Worm (Caenorhabditis elegans) whole organism, mixed stage, embryonic: ENCODE data around the gene str-45.

Source experiments
- M03D4.4 ChIP-seq: sonication (generic microtip); optimal IDR thresholded peaks from 2 replicates; lab custom pipeline; 2017; ENCODE audit warnings: mild to moderate bottlenecking, missing genetic modification characterization, missing compliant biosample characterization
- bed-3 ChIP-seq: fragments of 200-800 bp; sonication (Bioruptor generic); optimal IDR thresholded peaks from 3 replicates; lab custom pipeline; 2018; ENCODE audit warnings: mild to moderate bottlenecking, missing genetic modification characterization, moderate library complexity, missing compliant biosample characterization
- blmp-1 ChIP-seq: fragments of 150-350 bp; optimal IDR thresholded peaks from 2 replicates; lab custom pipeline; 2014; ENCODE audit warnings: missing biosample characterization, missing genetic modification characterization
- ceh-39 ChIP-seq: fragments of 150-350 bp; optimal IDR thresholded peaks from 2 replicates; lab custom pipeline; 2014; ENCODE audit warnings: missing biosample characterization, missing genetic modification characterization
- ceh-43 ChIP-seq: fragments of 200-800 bp; sonication (Bioruptor generic); optimal IDR thresholded peaks from 2 replicates; lab custom pipeline; 2018; ENCODE audit warnings: mild to moderate bottlenecking, missing genetic modification characterization, moderate library complexity, missing compliant biosample characterization
- ceh-83 ChIP-seq: fragments of 200-800 bp; sonication (Bioruptor generic); optimal IDR thresholded peaks from 2 replicates; lab custom pipeline; 2018; ENCODE audit warnings: mild to moderate bottlenecking, missing genetic modification characterization, missing compliant biosample characterization
- ces-1 ChIP-seq: fragments of 150-350 bp; optimal IDR thresholded peaks from 2 replicates; lab custom pipeline; 2014; ENCODE audit warnings: missing biosample characterization, missing genetic modification reagents, missing genetic modification characterization
- cnd-1 ChIP-seq: fragments of 200-800 bp; sonication (Bioruptor generic); optimal IDR thresholded peaks from 2 replicates; lab custom pipeline; 2018; ENCODE audit warnings: mild to moderate bottlenecking, missing genetic modification characterization, missing compliant biosample characterization
- drap-1 ChIP-seq: fragments of 200-800 bp; sonication (Bioruptor generic); optimal IDR thresholded peaks from 3 replicates; lab custom pipeline; 2018; ENCODE audit warnings: mild to moderate bottlenecking, missing genetic modification characterization, missing compliant biosample characterization
- elt-1 ChIP-seq: sonication (generic microtip); optimal IDR thresholded peaks from 2 replicates; lab custom pipeline; 2017; ENCODE audit warnings: missing genetic modification characterization, mild to moderate bottlenecking, missing compliant biosample characterization, antibody characterized with exemption, moderate library complexity, borderline replicate concordance; ENCODE audit not compliant: insufficient read depth
- elt-3 ChIP-seq: fragments of 150-350 bp; optimal IDR thresholded peaks from 2 replicates; lab custom pipeline; 2014; ENCODE audit warnings: missing biosample characterization, missing genetic modification characterization
- flh-1 ChIP-seq: fragments of 200-800 bp; sonication (Bioruptor generic); optimal IDR thresholded peaks from 2 replicates; lab custom pipeline; 2018; ENCODE audit warnings: mild to moderate bottlenecking, missing genetic modification characterization, moderate library complexity, missing compliant biosample characterization
- ham-2 ChIP-seq: fragments of 200-800 bp; sonication (Bioruptor generic); optimal IDR thresholded peaks from 2 replicates; lab custom pipeline; 2018; ENCODE audit warnings: mild to moderate bottlenecking, missing genetic modification characterization, missing compliant biosample characterization
- hlh-1 ChIP-seq: fragments of 150-350 bp; optimal IDR thresholded peaks from 2 replicates; lab custom pipeline; 2014; ENCODE audit warnings: missing biosample characterization, missing genetic modification reagents, missing genetic modification characterization
- lin-13 ChIP-seq: fragments of 150-350 bp; optimal IDR thresholded peaks from 2 replicates; lab custom pipeline; 2014; ENCODE audit warnings: missing biosample characterization, missing genetic modification characterization
- lin-32 ChIP-seq: fragments of 200-800 bp; sonication (Bioruptor generic); optimal IDR thresholded peaks from 2 replicates; lab custom pipeline; 2018; ENCODE audit warnings: mild to moderate bottlenecking, missing genetic modification characterization, missing compliant biosample characterization
- lsy-2 ChIP-seq: fragments of 150-350 bp; optimal IDR thresholded peaks from 2 replicates; lab custom pipeline; 2014; ENCODE audit warnings: missing biosample characterization, missing genetic modification characterization
- mab-5 ChIP-seq: fragments of 150-350 bp; optimal IDR thresholded peaks from 2 replicates; lab custom pipeline; 2014; ENCODE audit warnings: missing biosample characterization, missing genetic modification characterization
- mep-1 ChIP-seq: fragments of 150-350 bp; optimal IDR thresholded peaks from 2 replicates; lab custom pipeline; 2017; ENCODE audit warnings: missing biosample characterization, missing genetic modification reagents, missing genetic modification characterization, inconsistent platforms
- mls-2 ChIP-seq: sonication (generic microtip); optimal IDR thresholded peaks from 2 replicates; lab custom pipeline; 2016; ENCODE audit warnings: mild to moderate bottlenecking, missing genetic modification characterization, moderate library complexity, missing compliant biosample characterization
- nhr-2 ChIP-seq: fragments of 150-350 bp; optimal IDR thresholded peaks from 2 replicates; lab custom pipeline; 2014; ENCODE audit warnings: missing biosample characterization, missing genetic modification characterization
- nhr-237 ChIP-seq: fragments of 150-350 bp; optimal IDR thresholded peaks from 2 replicates; lab custom pipeline; 2014; ENCODE audit warnings: missing biosample characterization, missing genetic modification characterization
- nhr-28 ChIP-seq: fragments of 150-350 bp; optimal IDR thresholded peaks from 2 replicates; lab custom pipeline; 2014; ENCODE audit warnings: missing biosample characterization, missing genetic modification characterization
- pha-4 ChIP-seq: fragments of 150-350 bp; optimal IDR thresholded peaks from 2 replicates; lab custom pipeline; 2018; ENCODE audit warnings: missing biosample characterization, missing genetic modification reagents, missing genetic modification characterization
- sem-2 ChIP-seq: fragments of 200-800 bp; sonication (Bioruptor generic); optimal IDR thresholded peaks from 2 replicates; lab custom pipeline; 2018; ENCODE audit warnings: mild to moderate bottlenecking, missing genetic modification characterization, missing compliant biosample characterization
- snpc-4 ChIP-seq: fragments of 150-350 bp; optimal IDR thresholded peaks from 2 replicates; lab custom pipeline; 2014; ENCODE audit warnings: missing biosample characterization, missing genetic modification characterization
- tbx-8 ChIP-seq: fragments of 200-800 bp; sonication (Bioruptor generic); optimal IDR thresholded peaks from 2 replicates; lab custom pipeline; 2018; ENCODE audit warnings: mild to moderate bottlenecking, missing genetic modification characterization, moderate library complexity, missing compliant biosample characterization
- unc-120 ChIP-seq: sonication (generic microtip); optimal IDR thresholded peaks from 2 replicates; lab custom pipeline; 2017; ENCODE audit warnings: missing genetic modification characterization, missing compliant biosample characterization; ENCODE audit not compliant: poor library complexity, severe bottlenecking
- unc-62 ChIP-seq: fragments of 150-350 bp; optimal IDR thresholded peaks from 2 replicates; lab custom pipeline; 2014; ENCODE audit warnings: missing biosample characterization, missing genetic modification reagents, missing genetic modification characterization
- zip-8 ChIP-seq: fragments of 150-350 bp; optimal IDR thresholded peaks from 2 replicates; lab custom pipeline; 2014; ENCODE audit warnings: missing biosample characterization, missing genetic modification characterization
- ztf-11 ChIP-seq: fragments of 150-350 bp; optimal IDR thresholded peaks from 2 replicates; lab custom pipeline; 2014; ENCODE audit warnings: missing biosample characterization, missing genetic modification characterization

Gene str-45

ce11 chrV:15156504-15156903 lies 2.3 kb upstream of the str-45 start:
- TF ChIP-seq drap-1 (no peak), ces-1 (GFP tag; lab: Kevin White, UChicago) (no peak), mls-2 (tag; lab: Kevin White, UChicago) (no peak), nhr-237 (no peak), ceh-43 (no peak), zip-8 (tag; lab: Kevin White, UChicago) (no peak)

ce11 chrV:15162697-15163096 lies 3.9 kb downstream of the str-45 start, which contains the start of gene srz-11:
srz-11 (plus strand) TSS chrV:15163082.
- TF ChIP-seq flh-1 (GFP tag; lab: Kevin White, UChicago) (no peak), drap-1 (no peak), hlh-1 (tag; lab: Kevin White, UChicago) (no peak), nhr-237 (no peak), elt-3 (tag; lab: Kevin White, UChicago) (no peak), mls-2 (tag; lab: Kevin White, UChicago) (no peak), unc-62 (GFP tag; lab: Kevin White, UChicago) (no peak), ceh-43 (no peak), pha-4 (no peak), snpc-4 (tag; lab: Kevin White, UChicago) (no peak), zip-8 (tag; lab: Kevin White, UChicago) (no peak), elt-1 (no peak), ceh-83 (no peak), cnd-1 (tag; lab: Kevin White, UChicago) (no peak), ces-1 (GFP tag; lab: Kevin White, UChicago) (no peak), mab-5 (tag; lab: Kevin White, UChicago) (no peak), ham-2 (GFP tag; lab: Kevin White, UChicago) (no peak), mep-1 (tag; lab: Kevin White, UChicago) (no peak)

ce11 chrV:15175459-15175858 lies 16.7 kb downstream of the str-45 start, which contains the start of gene clec-47:
clec-47 (plus strand) TSS chrV:15175759.
- TF ChIP-seq lin-32 (GFP tag; lab: Kevin White, UChicago) (no peak), elt-1 (no peak), lsy-2 (tag; lab: Kevin White, UChicago) (no peak), ceh-39 (tag; lab: Kevin White, UChicago) (no peak), mls-2 (tag; lab: Kevin White, UChicago) (no peak), ham-2 (GFP tag; lab: Kevin White, UChicago) (no peak), ces-1 (GFP tag; lab: Kevin White, UChicago) (no peak), bed-3 (no peak), flh-1 (GFP tag; lab: Kevin White, UChicago) (no peak), nhr-28 (tag; lab: Kevin White, UChicago) (no peak), cnd-1 (tag; lab: Kevin White, UChicago) (no peak), nhr-237 (no peak), lin-13 (no peak), blmp-1 (no peak), drap-1 (no peak), hlh-1 (tag; lab: Kevin White, UChicago) (no peak), zip-8 (tag; lab: Kevin White, UChicago) (no peak)
- TF ChIP-seq, all 35 proteins: peak for 0

ce11 chrV:15179757-15180156 lies 21.0 kb downstream of the str-45 start, which contains the start of gene T09F5.10:
T09F5.10 (plus strand) TSS chrV:15180057.
- TF ChIP-seq ceh-39 (tag; lab: Kevin White, UChicago): no peak
- TF ChIP-seq nhr-2 (tag; lab: Kevin White, UChicago): no peak
- TF ChIP-seq M03D4.4 (tag; lab: Kevin White, UChicago): no peak
- no peak for TF ChIP-seq ceh-43
- no peak for TF ChIP-seq nhr-237
- no peak for TF ChIP-seq unc-120
- TF ChIP-seq mls-2 (tag; lab: Kevin White, UChicago): no peak
- TF ChIP-seq nhr-28 (tag; lab: Kevin White, UChicago): no peak
- no peak for TF ChIP-seq lin-32 (GFP tag; lab: Kevin White, UChicago)
- no peak for TF ChIP-seq hlh-1 (tag; lab: Kevin White, UChicago)
- TF ChIP-seq pha-4: no peak

ce11 chrV:15181899-15182298 lies 23.1 kb downstream of the str-45 start:
- TF ChIP-seq tbx-8 (GFP tag; lab: Kevin White, UChicago) (no peak), sem-2 (no peak), ceh-43 (no peak), ham-2 (GFP tag; lab: Kevin White, UChicago) (no peak), ztf-11 (no peak), nhr-28 (tag; lab: Kevin White, UChicago) (no peak)
